Worm (Caenorhabditis elegans): Measurements from ENCODE around the gene srtx-1.

Gene srtx-1

DNA sequence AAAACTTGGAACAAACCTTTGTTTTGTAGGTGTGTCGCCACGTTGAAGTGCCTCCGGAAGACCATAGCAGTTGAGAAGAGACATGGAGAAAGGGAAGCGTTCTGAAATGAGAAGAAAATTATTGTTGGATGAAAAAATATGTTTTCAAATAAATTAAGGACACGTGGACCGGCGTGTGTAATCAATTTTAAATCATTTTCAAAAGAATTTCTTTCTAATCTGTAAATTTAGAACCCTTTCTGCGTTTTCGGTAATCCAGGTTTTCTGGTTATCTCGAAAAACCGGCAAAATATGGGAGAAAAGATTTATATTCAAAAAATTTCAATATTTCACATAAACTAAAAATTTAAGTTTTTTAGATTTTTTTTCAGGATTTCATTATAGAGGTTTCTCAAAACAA lies 32.2 kb upstream of the srtx-1 start, which contains the start of gene mob-3:
mob-3 (minus strand) TSS at position 101 of the 400 bp plus-strand sequence.
- TF ChIP-seq ceh-39 (tag; optimal IDR thresholded peaks at IDR 0.05) (no peak), nhr-28 (tag; optimal IDR thresholded peaks at IDR 0.05) (no peak), pha-4 (tag; optimal IDR thresholded peaks at IDR 0.05) (no peak), nhr-2 (tag; optimal IDR thresholded peaks at IDR 0.05) (no peak), ztf-11 (tag; optimal IDR thresholded peaks at IDR 0.05) (no peak), sptf-1 (tag; optimal IDR thresholded peaks at IDR 0.05) (no peak), mep-1 (tag; optimal IDR thresholded peaks at IDR 0.05) (no peak)

- TF ChIP-seq elt-1 (tag; optimal IDR thresholded peaks at IDR 0.05; ENCODE audit: borderline replicate concordance, insufficient read depth) (no peak), ztf-11 (tag; optimal IDR thresholded peaks at IDR 0.05) (no peak), flh-1 (GFP tag; optimal IDR thresholded peaks at IDR 0.05) (no peak), mab-5 (tag; optimal IDR thresholded peaks at IDR 0.05) (no peak), lsy-2 (tag; optimal IDR thresholded peaks at IDR 0.05) (peak; percentile 63)
These were observed 31.3 kb upstream of the srtx-1 start for ce11 chrIV:7389719-7390118.

DNA sequence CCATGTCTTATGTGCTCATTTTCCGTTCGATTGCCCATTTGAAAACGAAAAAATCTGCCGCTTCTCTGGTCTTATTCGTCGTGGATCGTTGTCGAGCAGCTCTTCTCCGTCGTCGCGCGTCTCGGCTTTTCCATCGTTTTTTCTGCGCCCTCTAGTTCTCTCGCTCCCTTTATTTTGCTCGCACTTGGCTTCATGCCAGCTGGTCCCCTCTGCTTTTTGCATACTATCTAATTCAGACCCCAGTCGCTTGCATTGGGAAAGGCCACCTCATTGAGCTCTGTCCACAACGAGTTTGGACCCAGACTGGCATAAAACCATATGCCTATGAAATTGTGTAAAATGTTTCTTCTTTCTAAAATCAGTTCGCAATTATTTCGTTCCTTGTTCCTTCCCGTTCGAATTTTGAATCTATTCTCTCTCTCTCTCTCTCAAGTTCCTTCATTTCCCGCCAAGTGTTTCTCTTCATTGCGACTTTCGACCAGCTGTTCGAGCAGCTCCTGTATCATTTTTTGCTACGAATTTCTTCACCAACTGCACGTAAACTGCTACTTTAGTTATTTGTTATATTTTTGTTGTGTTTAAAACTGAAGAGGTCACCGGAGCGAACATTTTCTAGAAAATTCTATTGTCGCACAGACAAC lies 30.8 kb upstream of the srtx-1 start:
- TF ChIP-seq nhr-12 (tag; optimal IDR thresholded peaks at IDR 0.05) (no peak), ces-1 (GFP tag; optimal IDR thresholded peaks at IDR 0.05) (peak; percentile 25), hlh-1 (tag; optimal IDR thresholded peaks at IDR 0.05) (peak; percentile 95), unc-120 (tag; optimal IDR thresholded peaks at IDR 0.05; ENCODE audit: poor library complexity, severe bottlenecking) (peak; percentile 54)

DNA sequence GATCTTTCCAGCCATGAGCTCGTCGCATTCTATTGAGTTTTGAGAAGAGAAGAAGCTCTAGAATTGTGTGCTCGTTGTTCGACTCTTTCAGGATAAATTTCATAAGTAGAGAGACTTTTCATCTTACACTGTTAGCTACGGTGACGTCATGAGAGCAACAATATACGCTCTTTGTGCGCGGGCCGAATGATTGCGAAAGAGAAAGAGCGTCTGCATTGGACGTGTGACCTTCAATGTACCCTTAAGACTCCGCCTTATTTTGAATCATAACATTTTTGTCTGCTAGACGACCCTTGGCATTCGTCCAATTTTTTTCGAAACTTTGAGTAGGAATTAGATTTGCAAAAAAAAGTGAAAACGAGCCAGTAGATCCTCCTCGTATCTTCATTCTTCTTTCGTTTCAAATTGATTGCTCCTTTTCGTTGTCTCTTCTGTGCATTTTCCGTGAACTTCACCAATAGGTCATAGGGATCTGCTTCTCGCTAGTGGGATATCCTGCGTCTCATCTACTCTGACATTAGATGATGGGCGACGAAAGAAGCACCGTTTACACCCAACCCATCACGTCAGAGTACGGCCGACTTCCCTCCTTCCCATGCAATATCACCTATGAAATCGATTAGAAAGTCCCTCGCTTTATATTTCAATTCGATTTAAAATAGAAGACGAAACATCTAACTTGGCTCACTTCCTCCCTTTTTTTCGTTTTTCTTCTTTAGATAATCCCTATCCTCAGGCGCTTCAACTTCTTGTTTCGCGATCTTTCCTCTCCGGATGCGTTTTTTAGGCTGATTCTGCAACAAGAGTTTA lies 29.3 kb upstream of the srtx-1 start:
- TF ChIP-seq cnd-1 (tag; optimal IDR thresholded peaks at IDR 0.05) (no peak), snpc-4 (tag; optimal IDR thresholded peaks at IDR 0.05) (no peak), flh-1 (GFP tag; optimal IDR thresholded peaks at IDR 0.05) (no peak), elt-3 (tag; optimal IDR thresholded peaks at IDR 0.05) (no peak), mep-1 (tag; optimal IDR thresholded peaks at IDR 0.05) (no peak), ceh-43 (GFP tag; optimal IDR thresholded peaks at IDR 0.05) (no peak), lin-13 (tag; optimal IDR thresholded peaks at IDR 0.05) (no peak), unc-120 (tag; optimal IDR thresholded peaks at IDR 0.05; ENCODE audit: poor library complexity, severe bottlenecking) (peak; percentile 28), unc-62 (GFP tag; optimal IDR thresholded peaks at IDR 0.05) (peak; percentile 48), nhr-2 (tag; optimal IDR thresholded peaks at IDR 0.05) (no peak)

ce11 chrIV:7393700-7394099 lies 27.3 kb upstream of the srtx-1 start, which contains the start of gene pitr-1:
Gene pitr-1, plus strand, starts transcription at chrIV:7394085.
- TF ChIP-seq cnd-1 (tag; optimal IDR thresholded peaks at IDR 0.05) = no peak

DNA sequence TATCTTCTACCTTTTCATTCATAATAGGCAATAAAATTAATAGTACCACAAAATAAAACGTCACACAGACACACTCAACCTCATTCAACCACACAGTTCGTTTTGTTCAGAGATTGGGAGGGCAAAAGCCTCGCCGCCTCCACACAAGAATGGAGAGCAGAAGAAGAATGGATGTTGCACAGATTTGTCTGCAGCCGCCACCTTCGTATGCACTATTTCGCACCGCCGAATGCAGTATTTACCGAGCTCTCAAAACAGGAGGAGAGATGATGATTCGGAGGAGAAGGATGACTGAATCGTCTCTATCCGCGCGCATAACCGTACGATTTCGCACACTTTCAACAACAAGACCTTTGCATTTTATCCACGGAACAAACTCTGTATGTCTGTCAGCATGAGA lies 23.5 kb upstream of the srtx-1 start:
- TF ChIP-seq ces-1 (GFP tag; optimal IDR thresholded peaks at IDR 0.05) = no peak
- no peak for TF ChIP-seq hlh-1 (tag; optimal IDR thresholded peaks at IDR 0.05)
- TF ChIP-seq cnd-1 (tag; optimal IDR thresholded peaks at IDR 0.05) = peak; percentile 18

- TF ChIP-seq sem-2 (GFP tag; optimal IDR thresholded peaks at IDR 0.05) (no peak), ztf-11 (tag; optimal IDR thresholded peaks at IDR 0.05) (no peak), unc-120 (tag; optimal IDR thresholded peaks at IDR 0.05; ENCODE audit: poor library complexity, severe bottlenecking) (peak; percentile 52), mep-1 (tag; optimal IDR thresholded peaks at IDR 0.05) (no peak), hlh-1 (tag; optimal IDR thresholded peaks at IDR 0.05) (no peak), tbx-8 (GFP tag; optimal IDR thresholded peaks at IDR 0.05) (no peak), blmp-1 (tag; optimal IDR thresholded peaks at IDR 0.05) (no peak), sptf-1 (tag; optimal IDR thresholded peaks at IDR 0.05) (no peak), ces-1 (GFP tag; optimal IDR thresholded peaks at IDR 0.05) (peak; percentile 81), lin-32 (GFP tag; optimal IDR thresholded peaks at IDR 0.05) (no peak), mls-2 (tag; optimal IDR thresholded peaks at IDR 0.05) (peak; percentile 41), ham-2 (GFP tag; optimal IDR thresholded peaks at IDR 0.05) (no peak), flh-1 (GFP tag; optimal IDR thresholded peaks at IDR 0.05) (no peak), lin-13 (tag; optimal IDR thresholded peaks at IDR 0.05) (no peak)
These were observed 20.4 kb upstream of the srtx-1 start for ce11 chrIV:7400502-7401118.

Data from whole organism, mixed stage, embryonic.